Worm (Caenorhabditis elegans): Measurements from ENCODE around the gene Y43F8B.19.

ce11 chrV:19549689-19550088 is 37.6 kb upstream of the Y43F8B.19 start, which contains the start of gene Y43F8B.20:
- TF ChIP-seq T23F11.4 (GFP tag; optimal IDR thresholded peaks at IDR 0.05) (no peak), ama-1 (optimal IDR thresholded peaks at IDR 0.05) (no peak), unc-86 (tag; optimal IDR thresholded peaks at IDR 0.05) (no peak), K09A11.1 (tag; optimal IDR thresholded peaks at IDR 0.05; ENCODE audit: insufficient read depth) (no peak), fkh-10 (GFP tag; optimal IDR thresholded peaks at IDR 0.05) (no peak), pqm-1 (tag; optimal IDR thresholded peaks at IDR 0.05) (no peak), nhr-11 (tag; optimal IDR thresholded peaks at IDR 0.05) (no peak), pha-2 (tag; optimal IDR thresholded peaks at IDR 0.05) (no peak), pha-4 (tag; optimal IDR thresholded peaks at IDR 0.05) (no peak), hlh-30 (tag; optimal IDR thresholded peaks at IDR 0.05; ENCODE audit: insufficient read depth) (no peak)

Measured in whole organism, late embryonic.